Worm (Caenorhabditis elegans) whole organism, young adult: ENCODE data around the gene fipr-12.
A peak's percentile ranks its signal among the peaks of the same experiment; 100 is the strongest.

Experiments used
- cebp-1 ChIP-seq, 2 experiments: fragments of 200-800 bp in 1 of 2; sonication (Bioruptor generic) in 1 of 2; sonication (generic microtip) in 1 of 2; IDR thresholded peaks in 1 of 2; optimal IDR thresholded peaks in 1 of 2; 2 replicates each; pipeline versions ENCODE4 v1.3.6 to Lab custom; 2017 to 2022; ENCODE audit warnings: missing compliant biosample characterization in 2 of 2, missing genetic modification characterization in 2 of 2, mild to moderate bottlenecking in 1 of 2, missing genetic modification reagents in 1 of 2, moderate library complexity in 1 of 2
- ekl-4 ChIP-seq: fragments of 200-800 bp; sonication (Bioruptor generic); IDR thresholded peaks from 2 replicates; pipeline ENCODE4 v1.3.6; 2022; ENCODE audit warnings: missing genetic modification reagents, missing genetic modification characterization, missing compliant biosample characterization

DNA sequence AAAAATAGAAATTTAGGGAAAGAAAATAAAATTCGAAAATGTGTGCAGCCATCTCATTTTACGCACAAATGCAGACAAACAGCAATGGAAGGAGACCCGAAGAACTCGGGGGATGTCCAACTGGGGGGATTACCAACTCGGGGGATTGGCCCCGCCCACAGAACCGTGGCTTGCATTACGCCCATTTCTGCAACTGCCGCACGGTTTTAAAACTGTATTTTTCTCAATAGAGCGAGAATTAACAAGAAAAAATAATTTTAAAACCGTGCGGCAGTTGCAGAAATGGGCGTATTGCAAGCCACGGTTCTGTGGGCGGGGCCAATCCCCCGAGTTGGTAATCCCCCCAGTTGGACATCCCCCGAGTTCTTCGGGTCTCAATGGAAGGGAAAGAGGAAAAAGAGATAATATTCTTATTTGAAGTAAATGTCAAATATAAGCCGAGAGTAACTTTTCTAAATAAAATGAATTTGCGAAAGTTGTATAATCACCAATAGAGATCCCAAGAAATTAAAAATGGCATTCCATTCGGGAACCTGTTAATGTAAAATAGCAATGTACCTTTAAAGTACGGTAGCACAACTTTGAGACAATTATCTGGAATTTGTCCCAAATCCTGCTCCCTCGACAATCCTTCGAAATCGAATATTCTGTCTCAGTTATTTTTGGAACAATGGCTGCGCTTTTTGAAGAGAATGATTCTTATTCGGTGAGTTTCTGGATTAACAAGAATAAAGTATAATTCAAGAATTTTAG, 37.8 kb downstream of the fipr-12 start, which contains the start of the genes ruvb-1 and tofu-1:
- TF ChIP-seq ekl-4 (GFP tag; lab: Robert Waterston, UW), result peak; percentile 60; the same call in 1 of the 2 replicates
- 0 out of 2 replicates have a peak, but pooled peaks have one; percentile 63 for TF ChIP-seq cebp-1 (GFP tag; IDR thresholded peaks at IDR 0.05; lab: Robert Waterston, UW)
- peak; percentile 69 for TF ChIP-seq cebp-1 (tag; optimal IDR thresholded peaks at IDR 0.05; lab: Kevin White, UChicago)
